Worm (Caenorhabditis elegans) whole organism, dauer: ENCODE data around the gene C27D8.2.

Experiments used
- unc-62 ChIP-seq: sonication (generic microtip); optimal IDR thresholded peaks from 2 replicates; lab custom pipeline; 2017; ENCODE audit warnings: missing biosample characterization, missing genetic modification reagents, missing genetic modification characterization

Gene C27D8.2

DNA sequence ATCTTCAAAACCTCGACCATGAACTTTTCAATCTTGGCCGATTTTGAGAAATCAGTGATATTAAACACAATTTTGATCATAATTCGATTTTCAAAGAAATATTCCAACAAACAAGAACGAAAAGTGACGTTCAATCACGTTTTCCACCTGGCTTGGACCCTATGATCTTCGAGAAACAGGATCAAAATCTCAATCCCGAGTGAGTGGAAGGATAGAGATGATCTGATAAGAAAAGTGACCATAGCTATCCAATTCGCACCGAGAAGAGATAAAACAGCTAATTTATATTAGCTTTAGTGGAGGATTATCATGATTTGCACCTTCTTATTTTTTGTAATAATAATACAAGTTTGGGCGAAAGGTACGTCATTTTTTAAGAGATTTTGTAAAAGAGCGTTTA lies 10.1 kb downstream of the C27D8.2 start, which contains the start of gene T23F6.2:
T23F6.2 (plus strand) TSS at position 251 of the 400 bp plus-strand sequence.
- TF ChIP-seq unc-62: no peak

DNA sequence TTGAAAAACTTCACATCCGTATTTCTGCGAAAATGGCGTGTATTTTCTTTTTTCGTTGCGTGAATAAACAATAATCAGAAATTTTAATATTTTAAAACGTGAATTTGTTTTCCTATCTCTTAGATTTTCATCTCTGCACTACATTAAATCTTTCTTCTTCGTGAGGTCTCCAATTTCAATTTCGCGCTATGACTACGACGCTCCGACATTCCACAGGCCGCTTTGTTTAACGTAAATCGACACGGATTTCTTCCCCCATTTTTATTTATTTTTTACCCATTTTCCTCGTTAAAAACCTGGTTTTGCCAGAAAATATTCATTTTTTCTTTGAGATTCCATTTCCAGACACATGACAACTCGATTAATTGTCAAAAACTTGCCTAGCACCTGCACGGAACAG lies 13.6 kb downstream of the C27D8.2 start, which contains the start of the genes T23F6.3 and rbd-1:
T23F6.3 (minus strand) TSS at position 120 of the 400 bp plus-strand sequence.
rbd-1 (plus strand) TSS at position 346 of the 400 bp plus-strand sequence.
- no peak for TF ChIP-seq unc-62

DNA sequence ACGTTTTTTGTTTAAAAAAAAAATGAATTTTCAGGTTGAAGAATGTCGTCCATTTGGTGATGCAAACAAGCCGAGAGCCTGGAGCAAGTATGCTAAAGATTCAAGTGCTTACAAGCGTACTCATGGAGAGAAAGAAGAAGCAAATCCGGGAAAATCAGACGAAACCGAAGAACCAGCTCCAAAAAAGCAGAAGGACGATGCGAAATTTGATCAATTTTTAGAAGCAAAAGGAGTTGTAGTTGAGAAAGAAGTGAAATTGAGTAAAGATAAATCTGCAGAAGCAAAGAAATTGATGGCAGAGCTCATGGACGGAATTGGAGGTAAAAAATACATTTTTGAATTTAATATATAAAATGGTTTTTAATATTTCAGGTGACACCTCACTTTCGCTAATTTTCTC lies 14.2 kb downstream of the C27D8.2 start:
- no peak for TF ChIP-seq unc-62

DNA sequence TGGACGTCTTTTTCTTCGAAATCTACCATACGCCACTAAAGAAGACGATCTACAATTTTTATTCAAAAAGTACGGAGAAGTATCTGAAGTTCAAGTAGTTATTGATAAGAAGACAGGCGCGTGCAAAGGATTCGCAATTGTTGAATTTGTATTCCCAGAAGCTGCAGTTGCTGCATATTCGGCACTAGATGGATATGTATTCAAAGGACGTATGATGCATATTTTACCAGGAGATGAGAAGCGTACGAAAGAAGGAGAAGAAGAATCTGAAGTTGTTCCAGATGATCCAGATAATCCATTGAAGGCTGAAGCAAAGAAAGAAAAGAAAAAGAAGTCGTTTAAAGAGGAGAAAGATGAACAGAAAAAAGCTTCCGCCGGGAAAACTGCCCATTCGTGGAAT lies 14.9 kb downstream of the C27D8.2 start:
- no peak for TF ChIP-seq unc-62

DNA sequence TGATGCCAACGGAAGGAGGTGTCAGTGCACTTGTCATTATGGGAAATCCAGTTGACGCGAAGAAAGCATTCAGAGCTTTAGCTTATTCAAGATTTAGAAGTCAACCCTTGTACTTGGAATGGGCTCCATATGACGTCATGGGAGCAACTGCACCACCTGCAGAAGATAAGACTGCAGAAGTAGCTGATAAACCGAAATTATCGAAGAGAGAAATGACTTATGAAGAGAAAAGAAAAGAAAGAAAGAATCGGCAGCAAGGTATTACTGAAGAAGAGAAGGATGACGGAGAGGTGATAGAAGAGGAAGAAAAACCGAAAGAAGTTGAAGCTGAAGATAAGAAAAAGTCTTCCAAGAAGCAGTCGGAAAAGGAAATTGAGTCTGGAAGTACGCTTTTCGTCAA lies 17.1 kb downstream of the C27D8.2 start:
- no peak for TF ChIP-seq unc-62

DNA sequence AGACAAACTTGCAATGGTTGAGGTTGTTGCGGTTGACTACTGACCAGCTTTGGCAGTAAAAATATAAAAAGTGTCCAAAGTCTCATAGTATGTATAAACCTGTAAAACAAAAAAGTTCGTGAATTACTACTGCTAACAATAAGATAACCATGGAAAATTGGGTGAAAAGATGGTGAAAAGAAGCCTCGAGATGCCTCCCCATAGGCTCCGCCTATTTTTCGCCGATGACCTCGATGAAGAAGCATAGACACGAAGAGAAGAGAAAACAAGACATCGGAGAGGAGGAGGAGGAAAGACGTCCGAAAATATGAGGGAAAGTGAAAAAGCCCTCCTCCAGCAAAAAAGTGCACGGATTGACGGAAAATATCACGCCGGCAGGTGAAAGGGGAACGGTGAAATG lies 30.4 kb downstream of the C27D8.2 start, which contains the start of gene T23F6.5:
T23F6.5 (minus strand) TSS at position 101 of the 400 bp plus-strand sequence.
- TF ChIP-seq unc-62: no peak

DNA sequence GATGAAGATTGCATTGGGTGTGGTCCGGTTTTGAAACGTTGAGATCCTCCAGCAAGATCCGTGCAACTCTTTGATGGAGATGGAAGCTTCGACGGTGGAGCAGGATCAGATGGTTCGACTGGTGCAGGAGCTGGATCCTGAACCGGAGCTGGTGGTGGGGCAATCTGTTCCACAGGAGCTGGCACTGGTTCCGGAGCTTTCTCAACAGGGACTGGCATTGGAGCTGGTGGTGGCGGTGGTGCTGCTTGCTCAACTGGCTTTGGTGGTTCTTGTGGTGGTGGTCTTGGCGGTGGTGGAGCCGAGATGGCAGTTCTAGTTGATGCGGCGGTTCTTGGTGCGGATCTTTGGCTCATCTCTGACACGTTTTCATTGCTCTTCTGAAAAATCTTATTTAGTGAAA lies 32.7 kb downstream of the C27D8.2 start:
- TF ChIP-seq unc-62: no peak

DNA sequence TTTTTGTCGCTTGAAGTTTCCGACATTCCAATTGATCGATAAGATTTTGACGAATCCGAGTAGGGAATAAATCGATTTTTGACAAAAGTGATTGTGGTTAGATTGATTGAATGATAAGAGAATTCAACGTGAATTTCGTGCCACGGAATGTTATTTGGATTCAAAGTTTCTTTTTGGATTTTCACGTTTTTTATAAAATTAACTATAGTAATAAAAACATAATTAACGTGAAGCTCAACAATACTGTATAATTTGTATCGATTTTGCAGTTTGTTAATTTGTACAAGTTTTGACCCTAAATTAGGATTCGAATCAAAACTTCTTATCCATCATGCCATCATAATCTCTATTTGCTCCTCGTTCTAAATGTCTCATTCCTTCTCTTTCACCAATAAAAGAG lies 33.7 kb downstream of the C27D8.2 start, which contains the start of gene C36H8.1:
C36H8.1 (minus strand) TSS at position 101 of the 400 bp plus-strand sequence.
- no peak for TF ChIP-seq unc-62

DNA sequence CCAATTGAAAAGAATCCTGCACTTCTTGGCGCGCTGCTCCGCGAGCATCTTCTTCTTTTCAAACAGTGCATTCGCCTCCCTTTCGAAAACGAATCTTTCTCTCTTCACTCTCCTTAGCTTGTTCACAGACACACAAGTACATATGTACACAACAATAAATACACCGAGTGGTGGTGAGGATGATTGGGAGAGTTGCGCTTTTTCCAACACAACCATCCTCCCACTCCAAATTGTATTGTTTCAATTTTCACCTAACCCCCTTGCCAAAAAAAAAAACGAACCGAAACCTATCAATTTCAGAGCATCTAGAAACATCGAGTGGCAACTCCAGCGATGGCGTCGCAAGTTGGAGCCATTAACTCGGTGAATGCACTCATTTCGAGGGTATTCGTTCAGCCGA lies 35.3 kb downstream of the C27D8.2 start, which contains the start of gene inx-6:
inx-6 (plus strand) TSS at position 301 of the 400 bp plus-strand sequence.
- no peak for TF ChIP-seq unc-62

DNA sequence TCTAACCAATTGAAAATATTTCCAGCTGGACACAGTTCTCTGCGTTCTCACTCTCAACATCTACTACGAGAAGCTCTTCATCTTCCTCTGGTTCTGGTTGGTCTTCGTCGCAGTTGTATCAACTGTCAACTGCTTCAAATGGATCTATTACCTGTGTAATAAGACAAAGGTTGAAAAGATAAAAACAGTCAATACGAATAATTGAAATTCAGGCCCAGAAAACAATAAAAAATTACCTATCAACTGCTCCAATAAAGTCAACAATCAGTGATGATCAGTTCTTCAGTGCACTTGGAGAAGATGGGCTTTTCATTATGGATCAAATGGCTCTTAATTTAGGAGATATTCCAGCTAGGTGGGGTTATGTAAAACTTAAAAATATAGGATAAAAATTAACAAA lies 37.7 kb downstream of the C27D8.2 start:
- no peak for TF ChIP-seq unc-62

DNA sequence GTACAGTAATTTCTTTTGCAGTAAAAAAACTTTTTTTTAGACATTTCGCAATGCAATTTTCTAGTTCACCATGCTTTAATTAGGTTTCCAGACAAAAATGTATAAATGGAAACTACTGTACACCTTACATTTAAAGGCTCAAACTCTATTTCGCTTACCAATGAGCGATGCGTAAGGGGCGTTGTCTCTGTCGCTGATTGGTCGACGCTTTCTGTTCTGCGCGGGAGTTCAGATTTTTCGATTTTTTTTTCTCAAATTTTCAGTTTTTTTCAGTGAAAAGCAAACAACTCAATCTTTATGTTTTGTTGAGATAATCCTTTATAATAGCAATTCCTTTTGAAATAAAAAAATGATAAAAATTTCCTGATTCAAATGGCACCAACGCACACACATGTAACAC lies 43.2 kb downstream of the C27D8.2 start:
- no peak for TF ChIP-seq unc-62

DNA sequence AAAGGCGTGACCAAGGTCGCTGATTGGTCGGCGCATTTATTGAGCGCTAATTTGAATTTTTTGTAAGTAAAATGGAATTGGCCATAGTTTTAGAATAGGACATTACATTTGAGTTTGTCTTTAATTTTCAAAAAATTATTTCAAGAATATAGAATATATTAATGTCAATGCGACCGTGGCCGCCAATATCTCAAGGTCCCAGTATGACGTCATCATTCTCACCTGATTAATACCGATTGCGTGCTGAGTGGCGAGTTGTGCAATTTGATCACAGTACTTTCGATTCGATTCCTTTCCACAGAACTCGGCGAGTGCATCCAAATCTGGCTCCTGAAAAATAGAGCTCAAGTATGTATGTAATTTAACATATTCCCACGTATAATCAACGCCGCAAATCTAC lies 44.6 kb downstream of the C27D8.2 start:
- no peak for TF ChIP-seq unc-62

DNA sequence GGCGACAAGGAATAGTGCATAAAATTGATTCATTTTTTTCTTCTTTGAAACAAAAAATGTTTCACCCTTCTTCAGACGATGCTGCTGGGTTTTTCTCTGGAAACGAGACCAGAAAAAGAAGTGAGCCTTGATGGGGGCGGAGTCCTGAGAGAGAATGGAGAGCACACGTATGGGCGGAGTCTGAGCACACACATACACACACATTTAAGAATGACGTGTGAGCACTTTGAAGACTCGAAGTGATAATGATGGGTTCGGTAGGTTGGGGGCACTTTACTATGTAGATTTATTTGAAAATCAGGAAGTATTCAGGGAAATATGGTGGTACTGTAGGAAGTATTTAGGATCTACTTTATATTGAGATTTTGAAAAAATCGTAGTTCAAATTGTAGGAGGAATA lies 46.5 kb downstream of the C27D8.2 start, which contains the start of gene flp-9:
flp-9 (minus strand) TSS at position 101 of the 400 bp plus-strand sequence.
- TF ChIP-seq unc-62: no peak

DNA sequence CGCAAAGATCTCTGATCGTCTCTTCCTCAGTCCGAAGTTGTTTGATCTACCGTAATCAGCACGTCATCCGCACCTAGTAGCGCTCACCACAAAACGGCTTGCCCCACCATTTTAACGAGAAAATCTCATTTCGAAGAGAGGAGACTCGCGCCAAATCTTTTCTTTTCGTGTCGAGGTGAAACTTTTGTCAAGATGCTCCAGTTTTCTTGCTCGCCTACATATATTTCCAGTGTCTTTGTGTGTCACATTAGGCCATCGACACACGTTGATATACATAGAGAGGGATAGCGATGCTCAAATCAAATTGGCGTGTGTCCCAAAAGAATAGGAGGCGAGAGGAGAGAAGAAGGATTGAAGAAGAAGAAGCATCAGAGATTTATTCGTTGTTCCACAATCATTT lies 51.8 kb downstream of the C27D8.2 start:
- no peak for TF ChIP-seq unc-62
